Fruit fly (Drosophila melanogaster) whole organism, embryonic: Measurements from ENCODE around the gene Mct1.

Experiments
- CG10147 ChIP-seq: fragments of 200-800 bp; sonication (Bioruptor generic); optimal IDR thresholded peaks from 2 replicates; lab custom pipeline; 2019; ENCODE audit warnings: missing biosample characterization, mild to moderate bottlenecking, missing genetic modification characterization, moderate library complexity
- CG11398 ChIP-seq: fragments of 200-800 bp; sonication (Bioruptor generic); optimal IDR thresholded peaks from 2 replicates; lab custom pipeline; 2016; ENCODE audit warnings: missing biosample characterization, missing genetic modification characterization
- CG11456 ChIP-seq: fragments of 200-800 bp; sonication (Bioruptor generic); IDR thresholded peaks from 3 replicates; pipeline ENCODE4 v1.3.6; 2022; ENCODE audit warnings: missing biosample characterization, missing genetic modification characterization
- CG11723 ChIP-seq: fragments of 200-800 bp; sonication (Bioruptor generic); optimal IDR thresholded peaks from 2 replicates; lab custom pipeline; 2017; ENCODE audit warnings: missing biosample characterization, mild to moderate bottlenecking, missing genetic modification characterization
- CG12155 ChIP-seq: fragments of 200-800 bp; sonication (Bioruptor generic); optimal IDR thresholded peaks from 3 replicates; lab custom pipeline; 2016; ENCODE audit warnings: missing biosample characterization, missing genetic modification characterization
- CG14014 ChIP-seq: fragments of 200-800 bp; sonication (Bioruptor generic); IDR thresholded peaks from 2 replicates; pipeline ENCODE4 v1.3.6; 2022; ENCODE audit warnings: missing biosample characterization, missing genetic modification characterization
- CG14860 ChIP-seq: fragments of 200-800 bp; sonication (Bioruptor generic); IDR thresholded peaks from 3 replicates; pipeline ENCODE4 v1.3.6; 2022; ENCODE audit warnings: missing biosample characterization, missing genetic modification characterization; ENCODE audit not compliant: partially characterized antibody
- CG14965 ChIP-seq: fragments of 200-800 bp; sonication (Bioruptor generic); optimal IDR thresholded peaks from 2 replicates; lab custom pipeline; 2016; ENCODE audit warnings: missing biosample characterization, missing genetic modification characterization, borderline replicate concordance
- CG1529 ChIP-seq: fragments of 200-800 bp; sonication (Bioruptor generic); optimal IDR thresholded peaks from 3 replicates; lab custom pipeline; 2018; ENCODE audit warnings: missing biosample characterization, missing genetic modification characterization
- CG15696 ChIP-seq: fragments of 200-800 bp; sonication (Bioruptor generic); optimal IDR thresholded peaks from 2 replicates; lab custom pipeline; 2019; ENCODE audit warnings: missing biosample characterization, mild to moderate bottlenecking, missing genetic modification characterization, moderate library complexity
- CG1832 ChIP-seq: fragments of 200-800 bp; sonication (Bioruptor generic); optimal IDR thresholded peaks from 2 replicates; lab custom pipeline; 2017; ENCODE audit warnings: missing biosample characterization, mild to moderate bottlenecking, missing genetic modification characterization, inconsistent platforms
- CG2116 ChIP-seq: fragments of 200-800 bp; sonication (Bioruptor generic); optimal IDR thresholded peaks from 3 replicates; lab custom pipeline; 2018; ENCODE audit warnings: missing biosample characterization, mild to moderate bottlenecking, missing genetic modification characterization
- CG2202 ChIP-seq: fragments of 200-800 bp; sonication (Bioruptor generic); optimal IDR thresholded peaks from 2 replicates; lab custom pipeline; 2018; ENCODE audit warnings: missing biosample characterization, mild to moderate bottlenecking, missing genetic modification characterization
- CG2889 ChIP-seq: fragments of 200-800 bp; sonication (Bioruptor generic); IDR thresholded peaks from 3 replicates; pipeline ENCODE4 v1.3.6; 2022; ENCODE audit warnings: missing biosample characterization, missing genetic modification characterization
- CG3065 ChIP-seq: fragments of 200-800 bp; sonication (Bioruptor generic); optimal IDR thresholded peaks from 2 replicates; lab custom pipeline; 2016; ENCODE audit warnings: missing biosample characterization, missing genetic modification characterization
- CG3407 ChIP-seq: fragments of 200-800 bp; sonication (Bioruptor generic); optimal IDR thresholded peaks from 2 replicates; lab custom pipeline; 2018; ENCODE audit warnings: missing biosample characterization, mild to moderate bottlenecking, missing genetic modification characterization
- CG4617 ChIP-seq: fragments of 200-800 bp; sonication (Bioruptor generic); optimal IDR thresholded peaks from 3 replicates; lab custom pipeline; 2016; ENCODE audit warnings: missing biosample characterization, missing genetic modification characterization, borderline replicate concordance
- CG6813 ChIP-seq: fragments of 200-800 bp; sonication (Bioruptor generic); optimal IDR thresholded peaks from 2 replicates; lab custom pipeline; 2017; ENCODE audit warnings: missing biosample characterization, missing genetic modification characterization, mild to moderate bottlenecking, moderate library complexity, missing genetic modification reagents
- CG6854 ChIP-seq: fragments of 200-800 bp; sonication (Bioruptor generic); optimal IDR thresholded peaks from 3 replicates; lab custom pipeline; 2017; ENCODE audit warnings: missing biosample characterization, mild to moderate bottlenecking, missing genetic modification characterization
- CG7357 ChIP-seq: fragments of 200-800 bp; sonication (Bioruptor generic); IDR thresholded peaks from 3 replicates; pipeline ENCODE4 v1.3.6; 2022; ENCODE audit warnings: missing biosample characterization, missing genetic modification characterization
- Dfd ChIP-seq, 2 experiments: fragments of >200 bp; optimal IDR thresholded peaks; 2 replicates each; lab custom pipeline; 2017; ENCODE audit warnings: missing biosample characterization in 2 of 2, missing genetic modification characterization in 2 of 2
- Ets97D ChIP-seq: fragments of 200-800 bp; sonication (Bioruptor generic); optimal IDR thresholded peaks from 3 replicates; lab custom pipeline; 2016; ENCODE audit warnings: missing biosample characterization, missing genetic modification characterization
- GATAe ChIP-seq: fragments of 200-800 bp; sonication (Bioruptor generic); conservative IDR thresholded peaks from 2 replicates; pipeline ENCODE4 v1.3.6; 2022; ENCODE audit warnings: missing biosample characterization, missing genetic modification characterization
- H15 ChIP-seq: fragments of 200-800 bp; sonication (Bioruptor generic); IDR thresholded peaks from 3 replicates; pipeline ENCODE4 v1.3.6; 2022; ENCODE audit warnings: missing biosample characterization, missing genetic modification characterization
- H2.0 ChIP-seq: fragments of 200-800 bp; sonication (Bioruptor generic); IDR thresholded peaks from 2 replicates; pipeline ENCODE4 v1.3.6; 2022; ENCODE audit warnings: missing biosample characterization, missing genetic modification characterization
- HHEX ChIP-seq: fragments of 200-800 bp; sonication (Bioruptor generic); optimal IDR thresholded peaks from 3 replicates; lab custom pipeline; 2017; ENCODE audit warnings: missing biosample characterization, mild to moderate bottlenecking, missing genetic modification characterization, missing genetic modification reagents
- HLH4C ChIP-seq: fragments of 200-800 bp; sonication (Bioruptor generic); IDR thresholded peaks from 3 replicates; pipeline ENCODE4 v1.3.6; 2022; ENCODE audit warnings: missing biosample characterization, missing genetic modification characterization; ENCODE audit not compliant: partially characterized antibody
- Hr3 ChIP-seq: fragments of 200-800 bp; sonication (Bioruptor generic); optimal IDR thresholded peaks from 3 replicates; lab custom pipeline; 2016; ENCODE audit warnings: missing biosample characterization, missing genetic modification characterization
- Hr51 ChIP-seq, 2 experiments: fragments of 200-800 bp; sonication (Bioruptor generic); optimal IDR thresholded peaks; 2 replicates in 1 of 2; 3 replicates in 1 of 2; lab custom pipeline; 2016 to 2018; ENCODE audit warnings: missing biosample characterization in 2 of 2, missing genetic modification characterization in 2 of 2, mild to moderate bottlenecking in 1 of 2, moderate library complexity in 1 of 2
- Hsf ChIP-seq: fragments of 200-800 bp; sonication (Bioruptor generic); optimal IDR thresholded peaks from 3 replicates; lab custom pipeline; 2016; ENCODE audit warnings: missing biosample characterization, missing genetic modification characterization
- Jarid2 ChIP-seq: fragments of 200-800 bp; sonication (Bioruptor generic); optimal IDR thresholded peaks from 3 replicates; lab custom pipeline; 2017; ENCODE audit warnings: mild to moderate bottlenecking, missing biosample characterization, missing genetic modification reagents, missing genetic modification characterization
- Kr ChIP-seq: fragments of 200-800 bp; sonication (Bioruptor generic); optimal IDR thresholded peaks from 2 replicates; lab custom pipeline; 2017; ENCODE audit warnings: missing biosample characterization, mild to moderate bottlenecking, missing genetic modification characterization
- NK7.1 ChIP-seq: fragments of 200-800 bp; sonication (Bioruptor generic); optimal IDR thresholded peaks from 3 replicates; lab custom pipeline; 2016; ENCODE audit warnings: missing biosample characterization, missing genetic modification characterization
- Pdp1 ChIP-seq, 2 experiments: fragments of 200-800 bp; sonication (Bioruptor generic); optimal IDR thresholded peaks; 3 replicates each; lab custom pipeline; 2016; ENCODE audit warnings: missing biosample characterization in 2 of 2, missing genetic modification characterization in 2 of 2, mild to moderate bottlenecking in 1 of 2, moderate library complexity in 1 of 2
- ab ChIP-seq: fragments of 200-800 bp; sonication (Bioruptor generic); optimal IDR thresholded peaks from 2 replicates; lab custom pipeline; 2016; ENCODE audit warnings: missing biosample characterization, missing genetic modification characterization
- cad ChIP-seq: fragments of >200 bp; optimal IDR thresholded peaks from 2 replicates; lab custom pipeline; 2017; ENCODE audit warnings: missing biosample characterization, missing genetic modification characterization
- en ChIP-seq: fragments of 200-800 bp; sonication (Bioruptor generic); optimal IDR thresholded peaks from 2 replicates; lab custom pipeline; 2016; ENCODE audit warnings: missing biosample characterization, missing genetic modification characterization
- eyg ChIP-seq: fragments of 200-800 bp; sonication (Bioruptor generic); optimal IDR thresholded peaks from 3 replicates; lab custom pipeline; 2016; ENCODE audit warnings: missing biosample characterization, missing genetic modification characterization
- fd64A ChIP-seq: fragments of 200-800 bp; sonication (Bioruptor generic); optimal IDR thresholded peaks from 3 replicates; lab custom pipeline; 2018; ENCODE audit warnings: missing biosample characterization, mild to moderate bottlenecking, missing genetic modification characterization
- gce ChIP-seq: fragments of 200-800 bp; sonication (Bioruptor generic); IDR thresholded peaks from 3 replicates; pipeline ENCODE4 v1.3.6; 2022; ENCODE audit warnings: missing biosample characterization, missing genetic modification characterization
- gcm2 ChIP-seq: fragments of 200-800 bp; sonication (Bioruptor generic); optimal IDR thresholded peaks from 2 replicates; lab custom pipeline; 2016; ENCODE audit warnings: missing biosample characterization, missing genetic modification characterization
- gsb ChIP-seq: fragments of 200-800 bp; sonication (Bioruptor generic); IDR thresholded peaks from 2 replicates; pipeline ENCODE4 v1.3.6; 2022; ENCODE audit warnings: missing biosample characterization, missing genetic modification characterization
- hb ChIP-seq: fragments of 200-800 bp; sonication (Bioruptor generic); IDR thresholded peaks from 3 replicates; pipeline ENCODE4 v1.3.6; 2022; ENCODE audit warnings: missing biosample characterization, missing genetic modification characterization; ENCODE audit not compliant: partially characterized antibody
- jigr1 ChIP-seq: fragments of 200-800 bp; sonication (Bioruptor generic); IDR thresholded peaks from 3 replicates; pipeline ENCODE4 v1.3.6; 2022; ENCODE audit warnings: missing biosample characterization, missing genetic modification characterization
- pb ChIP-seq: fragments of 200-800 bp; sonication (Bioruptor generic); optimal IDR thresholded peaks from 3 replicates; lab custom pipeline; 2016; ENCODE audit warnings: missing biosample characterization, missing genetic modification characterization
- peb ChIP-seq: fragments of 200-800 bp; sonication (Bioruptor generic); IDR thresholded peaks from 2 replicates; pipeline ENCODE4 v1.3.6; 2022; ENCODE audit warnings: missing biosample characterization, missing genetic modification characterization
- pnt ChIP-seq: fragments of 200-800 bp; sonication (Bioruptor generic); optimal IDR thresholded peaks from 3 replicates; lab custom pipeline; 2016; ENCODE audit warnings: missing biosample characterization, missing genetic modification characterization
- sens-2 ChIP-seq: fragments of 200-800 bp; sonication (Bioruptor generic); IDR thresholded peaks from 2 replicates; pipeline ENCODE4 v1.3.6; 2022; ENCODE audit warnings: missing biosample characterization, missing genetic modification characterization
- tap ChIP-seq: fragments of 200-800 bp; optimal IDR thresholded peaks from 3 replicates; lab custom pipeline; 2019; ENCODE audit warnings: missing biosample characterization, mild to moderate bottlenecking, missing genetic modification characterization, moderate library complexity
- tll ChIP-seq, 2 experiments: fragments of 200-800 bp in 1 of 2; fragments of >200 bp in 1 of 2; sonication (Bioruptor generic) in 1 of 2; optimal IDR thresholded peaks; 2 replicates each; lab custom pipeline; 2017 to 2019; ENCODE audit warnings: missing biosample characterization in 2 of 2, missing genetic modification characterization in 2 of 2, mild to moderate bottlenecking in 1 of 2, moderate library complexity in 1 of 2
- vfl ChIP-seq: fragments of 200-800 bp; sonication (Bioruptor generic); optimal IDR thresholded peaks from 2 replicates; lab custom pipeline; 2016; ENCODE audit warnings: missing biosample characterization, missing genetic modification characterization

Gene Mct1

dm6 chrX:2141854-2142216 is 47.2 kb upstream of the Mct1 start (continued):
- TF ChIP-seq CG14860 (GFP tag; lab: Robert Waterston, UW): no peak
- peak; percentile 33 for TF ChIP-seq tap (tag; lab: Kevin White, UChicago)
- no peak for TF ChIP-seq pnt (GFP tag; lab: Kevin White, UChicago)
- no peak for TF ChIP-seq cad
- TF ChIP-seq CG11723: peak; percentile 48
- TF ChIP-seq vfl: no peak
- TF ChIP-seq CG14014 (GFP tag; lab: Robert Waterston, UW): peak; percentile 44; the same call in 1 of the 2 replicates
- no peak for TF ChIP-seq CG3065 (GFP tag; lab: Kevin White, UChicago)
- TF ChIP-seq CG6813 (GFP tag; lab: Kevin White, UChicago): peak; percentile 73
- TF ChIP-seq CG6854 (GFP tag; lab: Kevin White, UChicago): no peak
- no peak for TF ChIP-seq CG1832 (GFP tag; lab: Kevin White, UChicago)
- TF ChIP-seq CG1529: peak; percentile 57
- TF ChIP-seq H15 (GFP tag; lab: Robert Waterston, UW): no peak
- TF ChIP-seq CG4617 (GFP tag; lab: Kevin White, UChicago): no peak
- peak; percentile 71 for TF ChIP-seq fd64A (GFP tag; lab: Kevin White, UChicago)
- TF ChIP-seq Dfd (GFP tag; optimal IDR thresholded peaks at IDR 0.05; lab: Kevin White, UChicago): no peak
- no peak for TF ChIP-seq CG14965 (GFP tag; lab: Kevin White, UChicago)
- TF ChIP-seq CG15696 (tag; lab: Kevin White, UChicago): no peak
- TF ChIP-seq jigr1 (GFP tag; lab: Robert Waterston, UW): no peak
- TF ChIP-seq CG11398 (GFP tag; lab: Kevin White, UChicago): peak; percentile 61
- no peak for TF ChIP-seq eyg (GFP tag; lab: Kevin White, UChicago)
- no peak for TF ChIP-seq Kr (GFP tag; lab: Kevin White, UChicago)
- TF ChIP-seq sens-2: no peak
- TF ChIP-seq tll (GFP tag; optimal IDR thresholded peaks at IDR 0.05; lab: Kevin White, UChicago): no peak
- no peak for TF ChIP-seq gcm2 (GFP tag; lab: Kevin White, UChicago)
- TF ChIP-seq CG2116: no peak
- no peak for TF ChIP-seq ab (GFP tag; lab: Kevin White, UChicago)
- TF ChIP-seq Hsf: no peak
- peak; percentile 57 for TF ChIP-seq HHEX
- peak; percentile 2 to 90 for TF ChIP-seq Pdp1 (GFP tag; optimal IDR thresholded peaks at IDR 0.05; lab: Kevin White, UChicago)
- TF ChIP-seq peb (GFP tag; lab: Robert Waterston, UW): no peak
- no peak for TF ChIP-seq NK7.1 (GFP tag; lab: Kevin White, UChicago)
- TF ChIP-seq Ets97D (GFP tag; lab: Kevin White, UChicago): no peak
- no peak for TF ChIP-seq HLH4C (GFP tag; lab: Robert Waterston, UW)
- no peak for TF ChIP-seq CG2889 (GFP tag; lab: Robert Waterston, UW)
- TF ChIP-seq CG10147 (GFP tag; lab: Kevin White, UChicago): peak; percentile 34
- TF ChIP-seq Jarid2 (GFP tag; lab: Kevin White, UChicago): no peak
- TF ChIP-seq GATAe (GFP tag; lab: Robert Waterston, UW): 0 out of 2 replicates have a peak, but pooled peaks have one; percentile 12
- no peak for TF ChIP-seq H2.0 (GFP tag; lab: Robert Waterston, UW)
- peak; percentile 65 for TF ChIP-seq CG3407
- peak; percentile 8; the same call in 1 of the 3 replicates for TF ChIP-seq gce (GFP tag; lab: Robert Waterston, UW)
- TF ChIP-seq pb (GFP tag; lab: Kevin White, UChicago): no peak
- no peak for TF ChIP-seq CG7357 (GFP tag; lab: Robert Waterston, UW)
- TF ChIP-seq en (GFP tag; lab: Kevin White, UChicago): no peak
- peak; percentile 3 for TF ChIP-seq Hr3
- TF ChIP-seq CG11456 (GFP tag; lab: Robert Waterston, UW): no peak
- TF ChIP-seq gsb: peak; percentile 31; the same call in 1 of the 2 replicates
- TF ChIP-seq CG2202 (tag; lab: Kevin White, UChicago): peak; percentile 4
- peak; percentile 46 to 57 for TF ChIP-seq Hr51 (GFP tag; optimal IDR thresholded peaks at IDR 0.05; lab: Kevin White, UChicago)
- peak; percentile 25 for TF ChIP-seq CG12155
- no peak for TF ChIP-seq hb (GFP tag; lab: Robert Waterston, UW)
